Fruit fly (Drosophila melanogaster): ENCODE data around the gene CG6664.

DNA sequence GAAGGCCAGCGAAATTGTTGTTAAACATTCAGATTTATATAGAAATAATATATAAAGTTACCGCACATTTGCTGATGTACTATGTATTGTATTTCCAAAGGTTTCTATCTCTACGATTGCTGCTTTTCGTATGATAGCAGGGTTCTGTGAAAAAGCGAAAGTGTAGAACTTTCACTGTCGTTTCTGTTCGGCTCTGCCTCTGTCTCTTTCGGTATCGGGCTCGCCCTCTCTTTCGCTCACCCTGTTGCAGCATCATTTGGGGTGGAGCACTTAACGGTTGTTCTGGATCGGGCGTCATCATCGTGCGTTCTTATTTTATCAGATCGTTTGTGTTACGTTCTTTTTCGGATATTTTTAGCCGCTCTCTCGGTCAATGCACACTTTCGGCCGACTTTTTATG lies 17.3 kb upstream of the CG6664 start:
- TF ChIP-seq Ets96B (tag; optimal IDR thresholded peaks at IDR 0.05) (no peak), Sox102F (GFP tag; optimal IDR thresholded peaks at IDR 0.05) (no peak)

Data from whole organism, prepupa.